Fruit fly (Drosophila melanogaster) whole organism, embryonic: ENCODE data around the gene Vha100-2.

ENCODE experiments used
- ATbp ChIP-seq: fragments of 200-800 bp; sonication (Bioruptor generic); optimal IDR thresholded peaks from 2 replicates; lab custom pipeline; 2017; ENCODE audit warnings: missing biosample characterization, mild to moderate bottlenecking, missing genetic modification characterization, missing genetic modification reagents
- Antp ChIP-seq: fragments of 200-800 bp; sonication (Bioruptor generic); optimal IDR thresholded peaks from 3 replicates; lab custom pipeline; 2016; ENCODE audit warnings: missing biosample characterization, missing genetic modification characterization
- Awh ChIP-seq: fragments of 200-800 bp; sonication (Bioruptor generic); IDR thresholded peaks from 2 replicates; pipeline ENCODE4, ENCODE4 v1.3.6; 2022; ENCODE audit warnings: missing biosample characterization, missing genetic modification characterization
- CG10274 ChIP-seq: fragments of 200-800 bp; sonication (Bioruptor generic); optimal IDR thresholded peaks from 3 replicates; lab custom pipeline; 2017; ENCODE audit warnings: missing biosample characterization, mild to moderate bottlenecking, missing genetic modification characterization
- CG10462 ChIP-seq: fragments of 200-800 bp; sonication (Bioruptor generic); optimal IDR thresholded peaks from 2 replicates; lab custom pipeline; 2016; ENCODE audit warnings: missing biosample characterization, missing genetic modification characterization
- CG10979 ChIP-seq: fragments of 200-800 bp; sonication (Bioruptor generic); optimal IDR thresholded peaks from 2 replicates; lab custom pipeline; 2018; ENCODE audit warnings: missing biosample characterization, mild to moderate bottlenecking, missing genetic modification characterization, moderate library complexity
- CG11456 ChIP-seq: fragments of 200-800 bp; sonication (Bioruptor generic); IDR thresholded peaks from 3 replicates; pipeline ENCODE4 v1.3.6; 2022; ENCODE audit warnings: missing biosample characterization, missing genetic modification characterization
- CG12104 ChIP-seq: fragments of 200-800 bp; sonication (Bioruptor generic); optimal IDR thresholded peaks from 3 replicates; lab custom pipeline; 2016; ENCODE audit warnings: missing biosample characterization, missing genetic modification characterization
- CG12155 ChIP-seq: fragments of 200-800 bp; sonication (Bioruptor generic); optimal IDR thresholded peaks from 3 replicates; lab custom pipeline; 2016; ENCODE audit warnings: missing biosample characterization, missing genetic modification characterization
- CG14860 ChIP-seq: fragments of 200-800 bp; sonication (Bioruptor generic); IDR thresholded peaks from 3 replicates; pipeline ENCODE4 v1.3.6; 2022; ENCODE audit warnings: missing biosample characterization, missing genetic modification characterization; ENCODE audit not compliant: partially characterized antibody
- CG16779 ChIP-seq: fragments of 200-800 bp; sonication (Bioruptor generic); IDR thresholded peaks from 2 replicates; pipeline ENCODE4 v1.3.6; 2022; ENCODE audit warnings: missing biosample characterization, missing genetic modification characterization
- CG18599 ChIP-seq: fragments of 200-800 bp; sonication (Bioruptor generic); optimal IDR thresholded peaks from 3 replicates; lab custom pipeline; 2017; ENCODE audit warnings: missing biosample characterization, missing genetic modification characterization, mild to moderate bottlenecking, moderate library complexity, missing genetic modification reagents
- CG2129 ChIP-seq: fragments of 200-800 bp; sonication (Bioruptor generic); IDR thresholded peaks from 2 replicates; pipeline ENCODE4 v1.3.6; 2022; ENCODE audit warnings: missing biosample characterization, missing genetic modification characterization; ENCODE audit not compliant: partially characterized antibody
- CG2889 ChIP-seq: fragments of 200-800 bp; sonication (Bioruptor generic); IDR thresholded peaks from 3 replicates; pipeline ENCODE4 v1.3.6; 2022; ENCODE audit warnings: missing biosample characterization, missing genetic modification characterization
- CG30431 ChIP-seq: fragments of 200-800 bp; sonication (Bioruptor generic); optimal IDR thresholded peaks from 2 replicates; lab custom pipeline; 2017; ENCODE audit warnings: missing biosample characterization, missing genetic modification characterization
- CG31224 ChIP-seq: fragments of 200-800 bp; sonication (Bioruptor generic); IDR thresholded peaks from 2 replicates; pipeline ENCODE4 v1.3.6; 2022; ENCODE audit warnings: missing biosample characterization, missing genetic modification characterization
- CG32532 ChIP-seq: fragments of 200-800 bp; sonication (Bioruptor generic); IDR thresholded peaks from 2 replicates; pipeline ENCODE4 v1.3.6; 2022; ENCODE audit warnings: missing biosample characterization, missing genetic modification characterization
- CG3281 ChIP-seq: fragments of 200-800 bp; sonication (Bioruptor generic); optimal IDR thresholded peaks from 3 replicates; lab custom pipeline; 2017; ENCODE audit warnings: missing biosample characterization, mild to moderate bottlenecking, missing genetic modification characterization
- CG4424 ChIP-seq: fragments of 200-800 bp; sonication (Bioruptor generic); optimal IDR thresholded peaks from 3 replicates; lab custom pipeline; 2016; ENCODE audit warnings: missing biosample characterization, missing genetic modification characterization
- CG5953 ChIP-seq: fragments of 200-800 bp; sonication (Bioruptor generic); IDR thresholded peaks from 2 replicates; pipeline ENCODE4 v1.3.6; 2022; ENCODE audit warnings: missing biosample characterization, missing genetic modification characterization
- CG6175 ChIP-seq: fragments of 200-800 bp; sonication (Bioruptor generic); IDR thresholded peaks from 3 replicates; pipeline ENCODE4 v1.3.6; 2022; ENCODE audit warnings: missing biosample characterization, missing genetic modification characterization
- CG6654 ChIP-seq: fragments of 200-800 bp; sonication (Bioruptor generic); optimal IDR thresholded peaks from 2 replicates; lab custom pipeline; 2017; ENCODE audit warnings: missing biosample characterization, mild to moderate bottlenecking, missing genetic modification characterization
- CG6854 ChIP-seq: fragments of 200-800 bp; sonication (Bioruptor generic); optimal IDR thresholded peaks from 3 replicates; lab custom pipeline; 2017; ENCODE audit warnings: missing biosample characterization, mild to moderate bottlenecking, missing genetic modification characterization
- CG9797 ChIP-seq: fragments of 200-800 bp; sonication (Bioruptor generic); optimal IDR thresholded peaks from 3 replicates; lab custom pipeline; 2018; ENCODE audit warnings: missing biosample characterization, mild to moderate bottlenecking, missing genetic modification characterization
- CG9932 ChIP-seq: fragments of 200-800 bp; sonication (Bioruptor generic); IDR thresholded peaks from 2 replicates; pipeline ENCODE4 v1.3.6; 2022; ENCODE audit warnings: missing biosample characterization, missing genetic modification characterization
- CoRest ChIP-seq: fragments of 200-800 bp; sonication (Bioruptor generic); optimal IDR thresholded peaks from 3 replicates; lab custom pipeline; 2018; ENCODE audit warnings: missing biosample characterization, mild to moderate bottlenecking, missing genetic modification characterization, moderate library complexity
- Ets65A ChIP-seq: fragments of 200-800 bp; sonication (Bioruptor generic); peaks from one replicate; lab custom pipeline; 2016; ENCODE audit warnings: missing biosample characterization, missing genetic modification characterization
- Gug ChIP-seq: fragments of 200-800 bp; sonication (Bioruptor generic); IDR thresholded peaks from 4 replicates; pipeline ENCODE4 v1.3.6; 2022; ENCODE audit warnings: missing biosample characterization, missing genetic modification characterization
- Hr3 ChIP-seq: fragments of 200-800 bp; sonication (Bioruptor generic); optimal IDR thresholded peaks from 3 replicates; lab custom pipeline; 2016; ENCODE audit warnings: missing biosample characterization, missing genetic modification characterization
- Hsf ChIP-seq: fragments of 200-800 bp; sonication (Bioruptor generic); optimal IDR thresholded peaks from 3 replicates; lab custom pipeline; 2016; ENCODE audit warnings: missing biosample characterization, missing genetic modification characterization
- Mad ChIP-seq: fragments of 200-800 bp; sonication (Bioruptor generic); optimal IDR thresholded peaks from 2 replicates; lab custom pipeline; 2016; ENCODE audit warnings: missing biosample characterization, missing genetic modification characterization
- Nf-YB ChIP-seq: fragments of 200-800 bp; sonication (Bioruptor generic); optimal IDR thresholded peaks from 3 replicates; lab custom pipeline; 2019; ENCODE audit warnings: missing biosample characterization, mild to moderate bottlenecking, missing genetic modification characterization, moderate library complexity
- Poxn ChIP-seq: fragments of 200-800 bp; sonication (Bioruptor generic); IDR thresholded peaks from 2 replicates; pipeline ENCODE4 v1.3.6; 2022; ENCODE audit warnings: missing biosample characterization, missing genetic modification characterization
- Sin3A ChIP-seq: fragments of >200 bp; optimal IDR thresholded peaks from 2 replicates; lab custom pipeline; 2018
- az2 ChIP-seq: fragments of 200-800 bp; sonication (Bioruptor generic); optimal IDR thresholded peaks from 3 replicates; lab custom pipeline; 2016; ENCODE audit warnings: missing biosample characterization, missing genetic modification characterization
- chinmo ChIP-seq: fragments of 200-800 bp; sonication (Bioruptor generic); IDR thresholded peaks from 4 replicates; pipeline ENCODE4 v1.3.6; 2022; ENCODE audit warnings: missing biosample characterization, missing genetic modification characterization; ENCODE audit not compliant: partially characterized antibody
- chn ChIP-seq: fragments of 200-800 bp; sonication (Bioruptor generic); optimal IDR thresholded peaks from 2 replicates; lab custom pipeline; 2016; ENCODE audit warnings: missing biosample characterization, missing genetic modification characterization
- exex ChIP-seq: fragments of 200-800 bp; sonication (Bioruptor generic); optimal IDR thresholded peaks from 4 replicates; lab custom pipeline; 2018; ENCODE audit warnings: missing biosample characterization, mild to moderate bottlenecking, missing genetic modification characterization, moderate library complexity
- fd3F ChIP-seq: fragments of 200-800 bp; sonication (Bioruptor generic); optimal IDR thresholded peaks from 2 replicates; lab custom pipeline; 2018; ENCODE audit warnings: missing biosample characterization, mild to moderate bottlenecking, missing genetic modification characterization, moderate library complexity
- fu2 ChIP-seq: fragments of 200-800 bp; sonication (Bioruptor generic); optimal IDR thresholded peaks from 2 replicates; lab custom pipeline; 2016; ENCODE audit warnings: missing biosample characterization, missing genetic modification characterization
- kni ChIP-seq: fragments of 200-800 bp; sonication (Bioruptor generic); optimal IDR thresholded peaks from 3 replicates; lab custom pipeline; 2017; ENCODE audit warnings: mild to moderate bottlenecking, missing biosample characterization, missing genetic modification reagents, missing genetic modification characterization
- maf-S ChIP-seq: fragments of 200-800 bp; sonication (Bioruptor generic); optimal IDR thresholded peaks from 2 replicates; lab custom pipeline; 2016; ENCODE audit warnings: missing biosample characterization, missing genetic modification characterization
- pita ChIP-seq: fragments of 200-800 bp; sonication (Bioruptor generic); optimal IDR thresholded peaks from 2 replicates; lab custom pipeline; 2017; ENCODE audit warnings: missing biosample characterization, mild to moderate bottlenecking, missing genetic modification characterization
- rib ChIP-seq: fragments of 200-800 bp; sonication (Bioruptor generic); IDR thresholded peaks from 2 replicates; pipeline ENCODE4 v1.3.6; 2022; ENCODE audit warnings: missing biosample characterization, missing genetic modification characterization
- sd ChIP-seq: fragments of 200-800 bp; sonication (Bioruptor generic); optimal IDR thresholded peaks from 3 replicates; lab custom pipeline; 2018; ENCODE audit warnings: missing biosample characterization, mild to moderate bottlenecking, missing genetic modification characterization, moderate library complexity
- tin ChIP-seq: fragments of 200-800 bp; sonication (Bioruptor generic); optimal IDR thresholded peaks from 3 replicates; lab custom pipeline; 2016; ENCODE audit warnings: missing biosample characterization, missing genetic modification characterization
- tx ChIP-seq: fragments of 200-800 bp; sonication (Bioruptor generic); optimal IDR thresholded peaks from 2 replicates; lab custom pipeline; 2016; ENCODE audit warnings: missing biosample characterization, missing genetic modification characterization
- unpg ChIP-seq: fragments of 200-800 bp; sonication (Bioruptor generic); optimal IDR thresholded peaks from 3 replicates; lab custom pipeline; 2018; ENCODE audit warnings: missing biosample characterization, mild to moderate bottlenecking, missing genetic modification characterization, moderate library complexity
- yki ChIP-seq: fragments of >200 bp; optimal IDR thresholded peaks from 3 replicates; lab custom pipeline; 2018
- zen ChIP-seq: fragments of 200-800 bp; sonication (Bioruptor generic); optimal IDR thresholded peaks from 3 replicates; lab custom pipeline; 2018; ENCODE audit warnings: missing biosample characterization, mild to moderate bottlenecking, missing genetic modification characterization, moderate library complexity

Vha100-2 gene

dm6 chr3R:18448059-18448979 is 49.4 kb upstream of the Vha100-2 start (continued):
- no peak for TF ChIP-seq CG2129 (GFP tag; lab: Robert Waterston, UW)
- TF ChIP-seq sd (tag; lab: Kevin White, UChicago) = no peak
- no peak for TF ChIP-seq CG10979 (tag; lab: Kevin White, UChicago)
- peak; percentile 72 for TF ChIP-seq fu2 (GFP tag; lab: Kevin White, UChicago)
- TF ChIP-seq CG12155 (GFP tag; lab: Kevin White, UChicago) = peak; percentile 59
- no peak for TF ChIP-seq Awh
- peak; percentile 66 for TF ChIP-seq CG18599 (GFP tag; lab: Kevin White, UChicago)
- TF ChIP-seq kni (GFP tag; lab: Kevin White, UChicago) = no peak
- TF ChIP-seq CG16779 (GFP tag; lab: Robert Waterston, UW) = no peak
- TF ChIP-seq CG30431 = no peak
- no peak for TF ChIP-seq Mad
- peak; percentile 43; the same call in 1 of the 2 replicates for TF ChIP-seq CG31224 (GFP tag; lab: Robert Waterston, UW)
- TF ChIP-seq Poxn (GFP tag; lab: Robert Waterston, UW) = no peak
- no peak for TF ChIP-seq chinmo (GFP tag; lab: Robert Waterston, UW)
- no peak for TF ChIP-seq CG14860 (GFP tag; lab: Robert Waterston, UW)
- TF ChIP-seq CG6175 (GFP tag; lab: Robert Waterston, UW) = no peak
- no peak for TF ChIP-seq tx (GFP tag; lab: Kevin White, UChicago)
- no peak for TF ChIP-seq yki
- no peak for TF ChIP-seq pita
- no peak for TF ChIP-seq chn (GFP tag; lab: Kevin White, UChicago)
- TF ChIP-seq CG6654 (GFP tag; lab: Kevin White, UChicago) = no peak
- no peak for TF ChIP-seq ATbp (GFP tag; lab: Kevin White, UChicago)
- no peak for TF ChIP-seq zen
- TF ChIP-seq CG9932 (GFP tag; lab: Robert Waterston, UW) = peak; percentile 54
- no peak for TF ChIP-seq Ets65A (GFP tag; lab: Kevin White, UChicago)
- no peak for TF ChIP-seq unpg (GFP tag; lab: Kevin White, UChicago)
- TF ChIP-seq CG10274 (GFP tag; lab: Kevin White, UChicago) = peak; percentile 53
- TF ChIP-seq CG5953 (GFP tag; lab: Robert Waterston, UW) = no peak
- no peak for TF ChIP-seq tin (GFP tag; lab: Kevin White, UChicago)
- TF ChIP-seq CG11456 (GFP tag; lab: Robert Waterston, UW) = no peak
- TF ChIP-seq CG3281 (GFP tag; lab: Kevin White, UChicago) = peak; percentile 65
- no peak for TF ChIP-seq Antp
- no peak for TF ChIP-seq Gug (GFP tag; lab: Robert Waterston, UW)
- no peak for TF ChIP-seq fd3F (GFP tag; lab: Kevin White, UChicago)
- TF ChIP-seq maf-S (GFP tag; lab: Kevin White, UChicago) = peak; percentile 34
- no peak for TF ChIP-seq Hr3 (GFP tag; lab: Kevin White, UChicago)
- no peak for TF ChIP-seq CG4424 (GFP tag; lab: Kevin White, UChicago)
- TF ChIP-seq rib (GFP tag; lab: Robert Waterston, UW) = peak; percentile 80
- TF ChIP-seq CG10462 (GFP tag; lab: Kevin White, UChicago) = no peak
- no peak for TF ChIP-seq CG9797 (GFP tag; lab: Kevin White, UChicago)
- no peak for TF ChIP-seq Nf-YB (GFP tag; lab: Kevin White, UChicago)
- no peak for TF ChIP-seq az2 (GFP tag; lab: Kevin White, UChicago)
- no peak for TF ChIP-seq Sin3A
- peak; percentile 50; the same call in 1 of the 2 replicates for TF ChIP-seq CG32532 (GFP tag; lab: Robert Waterston, UW)
- TF ChIP-seq CG12104 (GFP tag; lab: Kevin White, UChicago) = no peak
- TF ChIP-seq CG6854 (GFP tag; lab: Kevin White, UChicago) = no peak
- peak; percentile 34 for TF ChIP-seq CoRest (tag; lab: Kevin White, UChicago)
- TF ChIP-seq exex (tag; lab: Kevin White, UChicago) = no peak
- TF ChIP-seq Hsf (GFP tag; lab: Kevin White, UChicago) = no peak
- no peak for TF ChIP-seq CG2889
